Worm (Caenorhabditis elegans): ENCODE results near the gene C04G6.6.

The C04G6.6 gene

ce11 chrII:5049865-5050342, 49.6 kb downstream of the C04G6.6 start, which contains the start of gene F33G12.6:
Gene F33G12.6 (plus strand): TSS chrII:5049915.
- TF ChIP-seq egl-5 (tag; optimal IDR thresholded peaks at IDR 0.05), result peak; percentile 76
- no peak for TF ChIP-seq pqm-1 (tag; optimal IDR thresholded peaks at IDR 0.05)
